Fruit fly (Drosophila melanogaster): ENCODE results near the gene CG15130.

CG15130 gene

dm6 chr2L:20416754-20417563, 7.5 kb downstream of the CG15130 start, which contains the start of the genes CG10949 and Arpc2 (continued):
- TF ChIP-seq CG3995 (GFP tag; optimal IDR thresholded peaks at IDR 0.05) (peak; percentile 62), jing (GFP tag; optimal IDR thresholded peaks at IDR 0.05) (no peak), ro (GFP tag; IDR thresholded peaks at IDR 0.05) (no peak), CG30020 (tag; optimal IDR thresholded peaks at IDR 0.05) (peak; percentile 55), CG18619 (GFP tag; optimal IDR thresholded peaks at IDR 0.05) (peak; percentile 38), Hmx (GFP tag; optimal IDR thresholded peaks at IDR 0.05) (no peak), CG33213 (GFP tag; optimal IDR thresholded peaks at IDR 0.05) (no peak), salm (tag; optimal IDR thresholded peaks at IDR 0.05) (no peak), PHDP (tag; optimal IDR thresholded peaks at IDR 0.05) (peak; percentile 57), CG17361 (GFP tag; IDR thresholded peaks at IDR 0.05) (peak; percentile 84), CG9727 (GFP tag; optimal IDR thresholded peaks at IDR 0.05) (peak; percentile 17), prd (optimal IDR thresholded peaks at IDR 0.05) (no peak), prd (GFP tag; IDR thresholded peaks at IDR 0.05) (peak; percentile 59; the same call in 1 of the 3 replicates), al (GFP tag; IDR thresholded peaks at IDR 0.05) (peak; percentile 63), cg (GFP tag; optimal IDR thresholded peaks at IDR 0.05) (peak; percentile 96), Sry-δ (GFP tag; optimal IDR thresholded peaks at IDR 0.05) (peak; percentile 84), CG14860 (GFP tag; IDR thresholded peaks at IDR 0.05; ENCODE audit: partially characterized antibody) (peak; percentile 61), CG12219 (GFP tag; optimal IDR thresholded peaks at IDR 0.05) (no peak), pan (optimal IDR thresholded peaks at IDR 0.05) (no peak), pan (GFP tag; optimal IDR thresholded peaks at IDR 0.05 in 1 of 2, IDR thresholded peaks at IDR 0.05 in 1 of 2) (peak in 1 of 2 experiments; percentile 35), sens (GFP tag) (peak; percentile 20), zfh2 (GFP tag; optimal IDR thresholded peaks at IDR 0.05) (peak; percentile 11), Jarid2 (GFP tag; optimal IDR thresholded peaks at IDR 0.05) (no peak), Hr78 (GFP tag; optimal IDR thresholded peaks at IDR 0.05) (no peak), CG7745 (tag; optimal IDR thresholded peaks at IDR 0.05) (no peak), tio (GFP tag; optimal IDR thresholded peaks at IDR 0.05) (peak; percentile 42), Blimp-1 (GFP tag; optimal IDR thresholded peaks at IDR 0.05) (peak; percentile 32), gce (GFP tag; IDR thresholded peaks at IDR 0.05) (no peak), unc-4 (GFP tag; IDR thresholded peaks at IDR 0.05; ENCODE audit: partially characterized antibody) (peak; percentile 66), stwl (tag; optimal IDR thresholded peaks at IDR 0.05) (peak; percentile 66), Dll (GFP tag; IDR thresholded peaks at IDR 0.05; ENCODE audit: partially characterized antibody) (peak; percentile 65; the same call in 3 of the 4 replicates), phol (tag; optimal IDR thresholded peaks at IDR 0.05) (peak; percentile 70), CG34376 (GFP tag; optimal IDR thresholded peaks at IDR 0.05) (no peak), kni (GFP tag; optimal IDR thresholded peaks at IDR 0.05) (peak; percentile 76), CG17829 (tag; optimal IDR thresholded peaks at IDR 0.05) (peak; percentile 73), Dref (GFP tag; IDR thresholded peaks at IDR 0.05) (peak; percentile 72), CG2199 (GFP tag; IDR thresholded peaks at IDR 0.05) (no peak), Nf-YA (GFP tag; IDR thresholded peaks at IDR 0.05) (no peak), Nf-YC (tag; optimal IDR thresholded peaks at IDR 0.05) (peak; percentile 69), CG17385 (GFP tag; optimal IDR thresholded peaks at IDR 0.05) (peak; percentile 95), tx (GFP tag; optimal IDR thresholded peaks at IDR 0.05) (no peak), Oli (tag; optimal IDR thresholded peaks at IDR 0.05) (peak; percentile 39), Hr51 (GFP tag; optimal IDR thresholded peaks at IDR 0.05) (peak in 1 of 2 experiments; percentile 68), Dip3 (GFP tag; optimal IDR thresholded peaks at IDR 0.05) (no peak), CG13775 (GFP tag; optimal IDR thresholded peaks at IDR 0.05) (peak; percentile 65), CG7786 (GFP tag; optimal IDR thresholded peaks at IDR 0.05) (no peak), CG14710 (tag; optimal IDR thresholded peaks at IDR 0.05) (peak; percentile 86), Neu2 (GFP tag; optimal IDR thresholded peaks at IDR 0.05; ENCODE audit: borderline replicate concordance) (no peak), Rfx (GFP tag; IDR thresholded peaks at IDR 0.05) (peak; percentile 34; the same call in 1 of the 2 replicates)

All from whole organism, embryonic.